Fruit fly (Drosophila melanogaster) whole organism: ENCODE data around the gene grn.

Source experiments
- CG8478 ChIP-seq: fragments of >200 bp; optimal IDR thresholded peaks from 2 replicates; lab custom pipeline; 2018; ENCODE audit warnings: inconsistent platforms
- Dll ChIP-seq: fragments of >200 bp; optimal IDR thresholded peaks from 2 replicates; lab custom pipeline; 2017
- EcR ChIP-seq, 2 experiments: fragments of >200 bp; optimal IDR thresholded peaks; 2 replicates each; lab custom pipeline; 2017; ENCODE audit warnings: missing biosample characterization in 2 of 2, missing genetic modification characterization in 2 of 2, missing genetic modification reagents in 2 of 2
- pan ChIP-seq: fragments of >200 bp; optimal IDR thresholded peaks from 2 replicates; lab custom pipeline; 2017
- psq ChIP-seq: fragments of >200 bp; optimal IDR thresholded peaks from 2 replicates; lab custom pipeline; 2017
- usp ChIP-seq: fragments of >200 bp; optimal IDR thresholded peaks from 2 replicates; lab custom pipeline; 2017; ENCODE audit warnings: missing biosample characterization, missing genetic modification characterization, mixed read lengths

grn gene

DNA sequence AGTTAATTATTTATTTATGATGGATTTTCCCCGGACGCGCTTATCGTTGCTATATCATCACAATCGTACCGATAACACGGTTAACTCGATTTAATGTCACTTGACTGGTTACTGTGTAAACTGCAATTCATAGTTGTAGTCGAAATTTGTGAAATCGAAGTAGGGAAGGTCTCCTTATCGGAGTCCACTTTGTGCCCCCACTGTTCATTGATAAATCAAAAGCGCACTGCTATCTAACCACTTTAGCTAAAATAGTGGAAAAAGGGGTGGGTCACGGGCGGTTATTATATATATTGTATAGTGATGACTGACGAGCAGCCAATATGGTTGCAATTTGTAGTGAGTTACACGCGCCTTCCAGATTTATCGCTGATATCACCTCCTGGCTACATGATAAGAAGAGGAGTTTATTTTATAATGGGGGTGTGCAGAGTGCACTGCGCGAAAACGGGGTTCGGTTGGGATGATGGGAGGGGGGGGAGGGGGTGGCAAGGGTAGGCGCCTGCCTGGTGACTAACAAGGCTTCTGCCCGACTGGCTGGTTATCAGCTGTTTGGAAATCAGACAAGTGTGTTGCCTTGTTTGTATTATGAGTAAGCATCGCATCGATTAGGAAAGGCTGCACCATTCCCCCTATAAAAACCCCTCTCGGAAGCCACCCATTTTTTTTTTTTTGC lies 62.3 kb downstream of the grn start:
- no peak for TF ChIP-seq psq
- TF ChIP-seq CG8478 (lab: Kevin White, UChicago), result no peak
- TF ChIP-seq usp (GFP tag; lab: Kevin White, UChicago), result no peak
- no peak for TF ChIP-seq Dll
- no peak for TF ChIP-seq pan (lab: Kevin White, UChicago)
- no peak for TF ChIP-seq EcR (GFP tag; optimal IDR thresholded peaks at IDR 0.05; lab: Kevin White, UChicago)

DNA sequence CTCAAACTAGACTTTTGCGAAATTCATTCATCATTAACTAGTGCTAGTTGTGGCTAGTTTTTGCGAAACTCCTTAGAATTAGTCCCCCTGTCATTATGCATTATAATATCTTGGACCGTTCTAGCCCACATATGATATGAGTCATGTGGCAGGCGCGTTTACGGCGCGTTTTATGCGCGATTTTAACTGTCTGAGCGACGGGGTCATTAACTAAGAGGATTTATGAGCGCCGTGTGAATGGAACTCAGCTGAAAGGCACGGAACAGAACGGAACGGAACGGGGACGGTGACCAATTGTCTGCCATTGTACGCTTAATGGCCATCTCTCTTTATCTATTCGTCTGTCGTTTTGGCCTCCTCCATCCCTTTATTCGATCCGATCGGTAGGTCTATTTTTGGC lies 63.2 kb downstream of the grn start:
- TF ChIP-seq CG8478 (lab: Kevin White, UChicago), result no peak

DNA sequence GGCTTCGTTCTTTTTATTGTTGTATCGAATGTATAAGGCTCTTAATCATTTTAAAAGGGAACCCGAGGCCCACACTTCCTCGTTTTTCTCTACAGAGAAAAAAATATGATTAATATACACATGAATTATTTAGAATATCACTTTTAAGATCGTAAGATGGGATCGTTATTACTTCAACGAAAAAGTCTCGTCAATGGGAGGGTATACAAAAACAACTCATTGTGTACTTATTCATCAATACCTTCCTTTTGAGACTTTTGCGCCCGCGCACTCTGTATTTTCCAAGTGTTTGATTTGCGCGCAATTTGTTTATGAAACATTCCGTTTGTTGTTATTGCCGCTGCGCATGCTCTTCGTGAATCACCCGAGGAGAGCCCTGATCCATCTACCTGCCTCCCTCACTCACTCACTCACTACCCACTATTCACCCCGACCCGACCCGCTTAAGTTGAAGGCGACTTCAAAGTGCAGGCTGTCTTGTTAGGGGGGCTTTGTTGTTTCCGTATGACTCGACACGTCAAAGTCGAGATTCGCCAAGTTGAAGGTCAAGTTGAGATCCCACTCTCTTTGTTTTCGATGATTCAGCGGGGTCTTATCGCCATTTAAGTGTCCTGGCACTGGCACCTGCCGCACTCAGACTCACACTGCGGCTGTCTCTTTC lies 65.2 kb downstream of the grn start:
- TF ChIP-seq CG8478 (lab: Kevin White, UChicago) (no peak), psq (no peak), EcR (GFP tag; optimal IDR thresholded peaks at IDR 0.05; lab: Kevin White, UChicago) (no peak), pan (lab: Kevin White, UChicago) (no peak), usp (GFP tag; lab: Kevin White, UChicago) (no peak), Dll (no peak)

DNA sequence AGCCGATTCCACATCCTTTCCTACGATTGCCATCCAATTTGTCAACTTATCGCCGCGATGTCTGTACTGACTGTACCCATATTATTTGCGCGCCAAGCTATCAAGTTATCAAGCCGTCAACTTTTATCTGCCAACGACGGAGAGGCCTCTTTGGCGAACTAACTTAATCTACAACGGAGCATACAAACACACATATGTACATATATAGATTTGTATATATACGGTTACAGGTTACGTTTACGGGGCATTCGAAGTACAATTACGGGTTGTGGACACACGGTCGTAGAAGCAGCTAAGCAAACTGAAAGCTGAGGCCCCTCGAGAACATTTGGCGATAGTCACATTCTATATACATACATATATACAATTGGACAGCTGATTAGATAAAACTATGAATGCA lies 66.0 kb downstream of the grn start:
- TF ChIP-seq CG8478 (lab: Kevin White, UChicago) (no peak), pan (lab: Kevin White, UChicago) (no peak), Dll (no peak), usp (GFP tag; lab: Kevin White, UChicago) (no peak), EcR (GFP tag; optimal IDR thresholded peaks at IDR 0.05; lab: Kevin White, UChicago) (no peak), psq (no peak)

DNA sequence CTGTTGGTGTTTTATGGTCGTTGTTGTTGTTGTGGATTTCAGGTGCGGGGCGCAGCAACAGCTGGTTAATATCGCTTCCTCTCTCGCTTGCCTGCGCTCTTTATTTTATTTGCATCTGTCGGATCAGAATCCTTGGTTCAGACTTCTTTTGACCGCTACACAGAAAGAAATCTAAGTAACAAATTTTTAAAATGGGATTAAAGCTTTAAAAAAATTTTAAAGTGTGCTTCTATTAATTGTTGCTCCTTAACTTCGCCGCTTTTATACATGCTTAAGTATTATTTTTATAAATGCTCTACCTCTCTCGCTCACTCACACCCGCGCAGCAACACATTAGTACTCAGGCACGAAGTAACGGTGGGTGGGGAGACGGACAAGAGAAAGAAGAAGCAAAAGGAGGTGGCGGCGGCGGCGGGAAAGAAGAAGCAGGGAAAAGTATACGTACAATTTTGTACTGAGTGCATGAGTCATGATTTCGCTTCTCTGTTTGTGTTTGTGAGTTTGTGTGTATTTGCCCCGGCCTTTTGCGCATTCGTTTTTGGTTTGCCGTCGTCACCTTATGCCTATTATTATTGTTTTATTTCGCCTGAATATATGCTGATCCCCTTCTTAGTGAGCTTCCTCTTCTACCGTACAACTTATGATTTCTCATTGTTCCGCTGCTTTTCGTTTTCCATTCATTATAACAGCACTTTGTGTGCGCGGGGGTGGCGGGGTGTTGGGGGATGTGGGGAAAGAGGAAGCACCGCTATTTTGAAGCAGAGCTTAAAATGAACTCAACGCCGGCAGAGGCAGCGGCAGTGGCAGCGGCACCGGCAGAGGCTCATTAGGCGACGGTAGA lies 67.2 kb downstream of the grn start:
- TF ChIP-seq pan (lab: Kevin White, UChicago) (no peak), Dll (no peak), EcR (GFP tag; optimal IDR thresholded peaks at IDR 0.05; lab: Kevin White, UChicago) (no peak), psq (no peak), usp (GFP tag; lab: Kevin White, UChicago) (no peak), CG8478 (lab: Kevin White, UChicago) (no peak)

DNA sequence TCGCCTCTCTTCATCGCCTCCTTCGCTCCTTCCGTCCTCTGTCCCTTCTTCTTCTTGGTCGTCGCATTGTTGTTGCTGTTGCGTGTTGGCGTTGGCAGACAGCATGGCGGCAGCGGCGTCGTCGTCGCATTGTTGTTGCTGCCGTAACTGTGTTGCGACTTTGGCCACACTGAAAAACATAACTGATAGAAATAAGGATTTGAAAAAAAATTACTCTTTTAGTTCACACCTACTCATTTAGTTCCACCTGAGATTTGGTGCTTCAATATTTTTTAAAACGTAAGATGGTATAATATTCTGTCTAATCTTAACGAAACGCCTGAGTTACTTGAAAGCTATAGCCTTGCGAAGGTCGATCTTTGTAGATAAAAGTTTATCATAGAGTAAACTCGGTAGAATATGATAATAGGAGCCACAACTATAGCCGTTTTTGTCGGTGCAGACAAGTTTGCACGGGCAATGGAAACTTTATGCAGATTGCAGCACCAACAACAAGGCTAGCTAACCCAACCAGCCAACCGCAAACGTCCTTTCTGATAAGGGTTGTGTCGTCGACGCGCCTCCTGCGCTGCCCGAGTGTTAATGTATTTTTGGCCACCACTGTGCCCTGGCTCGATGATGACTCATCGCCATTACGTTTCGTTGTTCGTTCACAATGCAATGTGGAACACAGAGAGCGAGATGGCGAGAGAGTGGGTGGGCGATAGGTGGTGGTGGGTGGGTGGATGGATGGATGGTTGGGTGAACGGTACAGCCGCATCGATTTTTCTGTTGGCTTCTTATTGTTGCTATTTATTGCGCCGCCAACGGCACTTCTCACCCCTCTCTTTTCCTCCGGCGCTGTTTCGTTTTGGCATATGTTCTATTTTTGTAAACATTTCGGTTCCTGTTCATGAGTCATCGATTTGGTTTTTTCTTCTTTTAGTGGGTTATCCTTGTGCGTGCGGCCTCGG lies 68.1 kb downstream of the grn start:
- TF ChIP-seq EcR (GFP tag; optimal IDR thresholded peaks at IDR 0.05; lab: Kevin White, UChicago) (no peak), usp (GFP tag; lab: Kevin White, UChicago) (no peak), CG8478 (lab: Kevin White, UChicago) (no peak), psq (no peak), pan (lab: Kevin White, UChicago) (no peak), Dll (peak; percentile 22)

DNA sequence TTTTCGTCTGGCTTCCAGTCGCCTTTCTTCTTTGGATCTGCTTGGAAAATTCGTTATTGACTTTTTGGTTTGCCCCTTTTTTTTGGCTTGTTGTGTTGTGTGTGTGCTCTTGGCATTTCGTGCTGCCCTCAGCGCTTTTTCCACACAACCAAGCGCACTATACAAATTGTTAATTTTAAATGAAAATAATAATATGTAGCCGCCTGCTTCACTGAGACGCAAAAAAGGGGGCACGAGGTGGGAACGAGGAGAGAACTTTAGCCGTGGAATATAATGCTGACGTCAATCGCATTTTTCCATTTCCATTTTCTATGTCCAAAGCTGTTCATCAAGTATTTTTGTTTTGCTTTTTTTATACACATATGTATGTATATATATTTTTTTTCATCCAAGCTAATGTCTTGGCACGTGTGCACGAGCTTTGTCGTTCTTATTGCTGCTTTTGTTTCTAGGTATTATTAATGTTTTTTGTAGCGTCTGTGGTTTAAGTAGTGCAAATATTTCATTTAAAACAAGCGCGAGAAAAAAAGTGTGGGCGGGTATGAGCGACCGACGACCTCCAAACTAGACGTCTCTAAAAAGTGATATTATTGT lies 69.4 kb downstream of the grn start:
- TF ChIP-seq usp (GFP tag; lab: Kevin White, UChicago) (no peak), pan (lab: Kevin White, UChicago) (no peak), Dll (no peak), CG8478 (lab: Kevin White, UChicago) (no peak), psq (no peak), EcR (GFP tag; optimal IDR thresholded peaks at IDR 0.05; lab: Kevin White, UChicago) (no peak)

DNA sequence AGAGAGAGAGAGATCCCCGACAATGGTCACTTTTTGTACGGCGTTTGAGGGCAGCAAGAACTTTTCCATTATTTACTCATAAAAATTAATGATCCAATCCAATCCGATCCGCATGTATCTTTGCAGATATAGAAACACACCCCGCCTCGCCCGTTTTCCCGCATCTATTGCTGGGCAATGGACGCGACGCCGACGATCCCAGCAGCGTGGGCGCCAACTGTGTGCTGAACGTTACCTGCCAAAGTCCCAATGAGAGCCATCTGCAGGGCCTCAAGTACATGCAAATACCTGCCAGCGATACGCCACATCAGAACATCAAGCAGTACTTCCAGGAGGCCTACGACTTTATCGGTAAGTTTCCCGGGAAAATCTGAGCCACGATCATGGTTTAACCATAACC lies 70.3 kb downstream of the grn start:
- TF ChIP-seq psq, result no peak
- TF ChIP-seq usp (GFP tag; lab: Kevin White, UChicago), result no peak
- no peak for TF ChIP-seq EcR (GFP tag; optimal IDR thresholded peaks at IDR 0.05; lab: Kevin White, UChicago)
- no peak for TF ChIP-seq CG8478 (lab: Kevin White, UChicago)
- TF ChIP-seq Dll, result no peak
- no peak for TF ChIP-seq pan (lab: Kevin White, UChicago)

DNA sequence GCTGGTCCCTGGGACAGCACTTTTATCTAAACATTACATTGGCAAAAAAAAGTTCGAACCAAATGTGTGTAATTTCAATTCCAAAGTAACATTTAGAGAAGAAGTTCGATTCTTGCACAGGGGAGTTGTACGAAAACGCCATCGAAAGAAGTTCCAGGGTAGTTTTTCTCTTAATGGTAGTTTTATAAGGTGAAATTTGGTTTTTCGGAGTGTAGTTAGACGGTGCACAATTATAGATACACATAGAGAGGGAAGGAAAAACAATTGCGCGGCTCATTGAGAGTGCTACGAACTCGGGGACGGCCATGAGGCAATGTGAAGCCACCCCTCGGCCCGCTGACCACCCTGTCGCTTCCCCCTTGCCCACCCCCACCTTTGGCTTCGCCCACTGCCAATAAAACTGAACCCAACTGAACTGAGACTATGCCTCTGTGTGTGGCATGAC lies 71.0 kb downstream of the grn start:
- TF ChIP-seq usp (GFP tag; lab: Kevin White, UChicago), result no peak
- peak in 1 of 2 experiments; percentile 52 for TF ChIP-seq EcR (GFP tag; optimal IDR thresholded peaks at IDR 0.05; lab: Kevin White, UChicago)

DNA sequence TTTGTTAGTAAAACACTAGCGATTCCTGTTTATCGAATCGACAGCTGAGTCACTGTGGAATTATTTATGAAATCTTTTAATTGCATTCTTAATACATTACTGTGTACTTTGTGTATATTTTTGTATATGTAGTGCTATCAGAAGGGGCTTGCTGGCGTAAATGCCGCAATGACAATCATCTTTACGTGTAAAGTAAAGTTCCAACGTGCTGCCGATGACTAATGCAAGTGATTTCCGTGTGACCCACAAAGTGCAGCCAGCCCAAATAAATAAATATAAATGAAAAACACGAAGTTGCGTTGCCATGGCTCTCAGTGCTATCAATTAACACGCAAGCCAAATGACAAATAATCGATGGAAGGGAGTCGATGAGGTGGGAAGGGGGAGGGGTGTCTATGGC lies 71.5 kb downstream of the grn start:
- no peak for TF ChIP-seq CG8478 (lab: Kevin White, UChicago)
- TF ChIP-seq psq, result no peak
- no peak for TF ChIP-seq pan (lab: Kevin White, UChicago)
- no peak for TF ChIP-seq usp (GFP tag; lab: Kevin White, UChicago)
- no peak for TF ChIP-seq Dll
- TF ChIP-seq EcR (GFP tag; optimal IDR thresholded peaks at IDR 0.05; lab: Kevin White, UChicago), result no peak

DNA sequence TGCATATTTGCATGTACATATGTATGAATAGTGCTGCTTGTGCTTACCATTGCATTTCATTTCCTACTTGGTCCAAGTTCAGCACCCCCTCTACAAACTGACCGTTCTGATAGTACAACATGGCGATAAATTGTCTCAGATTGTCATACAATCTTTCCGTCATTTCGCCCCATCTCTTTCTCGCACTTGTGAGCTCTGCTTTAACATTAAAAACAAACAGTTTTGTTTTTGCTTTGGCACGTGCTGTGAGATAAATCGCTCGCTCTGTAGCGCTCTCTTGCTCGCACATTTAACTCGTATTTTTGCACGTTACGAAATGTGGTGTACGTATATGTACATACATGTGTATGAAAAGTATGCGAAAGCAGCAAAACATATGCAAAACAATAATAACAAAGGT lies 72.5 kb downstream of the grn start:
- no peak for TF ChIP-seq CG8478 (lab: Kevin White, UChicago)
- TF ChIP-seq EcR (GFP tag; optimal IDR thresholded peaks at IDR 0.05; lab: Kevin White, UChicago), result no peak
- no peak for TF ChIP-seq psq
- no peak for TF ChIP-seq usp (GFP tag; lab: Kevin White, UChicago)
- no peak for TF ChIP-seq Dll
- TF ChIP-seq pan (lab: Kevin White, UChicago), result no peak
